Fruit fly (Drosophila melanogaster) whole organism, embryonic: ENCODE measurements around the gene GCC88.
A peak's percentile ranks its signal among the peaks of the same experiment; 100 is the strongest.

Experiments used
- Awh ChIP-seq: fragments of 200-800 bp; sonication (Bioruptor generic); IDR thresholded peaks from 2 replicates; pipeline ENCODE4, ENCODE4 v1.3.6; 2022; ENCODE audit warnings: missing biosample characterization, missing genetic modification characterization
- CG11504 ChIP-seq: fragments of 200-800 bp; sonication (Bioruptor generic); optimal IDR thresholded peaks from 3 replicates; lab custom pipeline; 2019; ENCODE audit warnings: missing biosample characterization, mild to moderate bottlenecking, missing genetic modification characterization, moderate library complexity
- CG12219 ChIP-seq: fragments of 200-800 bp; sonication (Bioruptor generic); optimal IDR thresholded peaks from 3 replicates; lab custom pipeline; 2018; ENCODE audit warnings: missing biosample characterization, mild to moderate bottlenecking, missing genetic modification characterization
- CG12744 ChIP-seq: fragments of 200-800 bp; sonication (Bioruptor generic); optimal IDR thresholded peaks from 2 replicates; lab custom pipeline; 2016; ENCODE audit warnings: missing biosample characterization, missing genetic modification characterization
- CG15269 ChIP-seq: fragments of 200-800 bp; sonication (Bioruptor generic); optimal IDR thresholded peaks from 2 replicates; lab custom pipeline; 2018; ENCODE audit warnings: missing biosample characterization, mild to moderate bottlenecking, missing genetic modification characterization, moderate library complexity
- CG15479 ChIP-seq: fragments of 200-800 bp; sonication (Bioruptor generic); optimal IDR thresholded peaks from 3 replicates; lab custom pipeline; 2019; ENCODE audit warnings: missing biosample characterization, mild to moderate bottlenecking, missing genetic modification characterization, moderate library complexity
- CG17186 ChIP-seq: fragments of 200-800 bp; sonication (Bioruptor generic); optimal IDR thresholded peaks from 3 replicates; lab custom pipeline; 2017; ENCODE audit warnings: missing biosample characterization, missing genetic modification reagents, missing genetic modification characterization
- CG2129 ChIP-seq: fragments of 200-800 bp; sonication (Bioruptor generic); IDR thresholded peaks from 2 replicates; pipeline ENCODE4 v1.3.6; 2022; ENCODE audit warnings: missing biosample characterization, missing genetic modification characterization; ENCODE audit not compliant: partially characterized antibody
- CG2199 ChIP-seq: fragments of 200-800 bp; sonication (Bioruptor generic); IDR thresholded peaks from 3 replicates; pipeline ENCODE4 v1.3.6; 2022; ENCODE audit warnings: missing biosample characterization, missing genetic modification characterization
- CG31441 ChIP-seq: fragments of 200-800 bp; sonication (Bioruptor generic); IDR thresholded peaks from 2 replicates; pipeline ENCODE4 v1.3.6; 2022; ENCODE audit warnings: missing biosample characterization, missing genetic modification characterization
- CG33213 ChIP-seq: fragments of 200-800 bp; sonication (Bioruptor generic); optimal IDR thresholded peaks from 3 replicates; lab custom pipeline; 2016; ENCODE audit warnings: missing biosample characterization, missing genetic modification characterization
- CG6689 ChIP-seq: fragments of 200-800 bp; sonication (Bioruptor generic); IDR thresholded peaks from 2 replicates; pipeline ENCODE4 v1.3.6; 2022; ENCODE audit warnings: missing biosample characterization, missing genetic modification characterization
- CG7928 ChIP-seq: fragments of 200-800 bp; sonication (Bioruptor generic); optimal IDR thresholded peaks from 2 replicates; lab custom pipeline; 2017; ENCODE audit warnings: missing biosample characterization, mild to moderate bottlenecking, missing genetic modification characterization
- CG8089 ChIP-seq: fragments of 200-800 bp; sonication (Bioruptor generic); optimal IDR thresholded peaks from 3 replicates; lab custom pipeline; 2016; ENCODE audit warnings: missing biosample characterization, missing genetic modification characterization
- CG8290 ChIP-seq, 3 experiments: fragments of 200-800 bp; sonication (Bioruptor generic); optimal IDR thresholded peaks; 2 replicates each; lab custom pipeline; 2016 to 2019; ENCODE audit warnings: missing biosample characterization in 3 of 3, missing genetic modification characterization in 3 of 3, mild to moderate bottlenecking in 2 of 3, moderate library complexity in 1 of 3
- CG8924 ChIP-seq: fragments of 200-800 bp; optimal IDR thresholded peaks from 3 replicates; lab custom pipeline; 2019; ENCODE audit warnings: missing biosample characterization, mild to moderate bottlenecking, missing genetic modification characterization, moderate library complexity
- CG9817 ChIP-seq: fragments of 200-800 bp; sonication (Bioruptor generic); optimal IDR thresholded peaks from 2 replicates; lab custom pipeline; 2018; ENCODE audit warnings: missing biosample characterization, mild to moderate bottlenecking, missing genetic modification characterization, moderate library complexity
- CHES-1-like ChIP-seq: fragments of 200-800 bp; sonication (Bioruptor generic); optimal IDR thresholded peaks from 2 replicates; lab custom pipeline; 2016; ENCODE audit warnings: missing biosample characterization, missing genetic modification characterization
- H2.0 ChIP-seq: fragments of 200-800 bp; sonication (Bioruptor generic); IDR thresholded peaks from 2 replicates; pipeline ENCODE4 v1.3.6; 2022; ENCODE audit warnings: missing biosample characterization, missing genetic modification characterization
- HLH4C ChIP-seq: fragments of 200-800 bp; sonication (Bioruptor generic); IDR thresholded peaks from 3 replicates; pipeline ENCODE4 v1.3.6; 2022; ENCODE audit warnings: missing biosample characterization, missing genetic modification characterization; ENCODE audit not compliant: partially characterized antibody
- HmgZ ChIP-seq: fragments of 200-800 bp; sonication (Bioruptor generic); optimal IDR thresholded peaks from 2 replicates; lab custom pipeline; 2018; ENCODE audit warnings: missing biosample characterization, mild to moderate bottlenecking, missing genetic modification characterization
- Jarid2 ChIP-seq: fragments of 200-800 bp; sonication (Bioruptor generic); optimal IDR thresholded peaks from 3 replicates; lab custom pipeline; 2017; ENCODE audit warnings: mild to moderate bottlenecking, missing biosample characterization, missing genetic modification reagents, missing genetic modification characterization
- Kr ChIP-seq: fragments of 200-800 bp; sonication (Bioruptor generic); optimal IDR thresholded peaks from 2 replicates; lab custom pipeline; 2017; ENCODE audit warnings: missing biosample characterization, mild to moderate bottlenecking, missing genetic modification characterization
- Med ChIP-seq: fragments of 200-800 bp; sonication (Bioruptor generic); peaks from one replicate; lab custom pipeline; 2016; ENCODE audit warnings: missing biosample characterization, missing genetic modification characterization, mild to moderate bottlenecking, inconsistent platforms, moderate library complexity
- Nf-YA ChIP-seq: fragments of 200-800 bp; sonication (Bioruptor generic); IDR thresholded peaks from 2 replicates; pipeline ENCODE4 v1.3.6; 2022; ENCODE audit warnings: missing biosample characterization, missing genetic modification characterization
- Opbp ChIP-seq: fragments of 200-800 bp; sonication (Bioruptor generic); IDR thresholded peaks from 3 replicates; pipeline ENCODE4 v1.3.6; 2022; ENCODE audit warnings: missing biosample characterization, missing genetic modification characterization; ENCODE audit not compliant: partially characterized antibody
- PHDP ChIP-seq: fragments of 200-800 bp; sonication (Bioruptor generic); optimal IDR thresholded peaks from 3 replicates; lab custom pipeline; 2018; ENCODE audit warnings: missing biosample characterization, mild to moderate bottlenecking, missing genetic modification characterization, moderate library complexity
- Taf1 ChIP-seq: fragments of 200-800 bp; sonication (Bioruptor generic); IDR thresholded peaks from 2 replicates; pipeline ENCODE4 v1.3.6; 2022; ENCODE audit warnings: missing biosample characterization, missing genetic modification characterization
- ato ChIP-seq: fragments of 200-800 bp; sonication (Bioruptor generic); IDR thresholded peaks from 2 replicates; pipeline ENCODE4 v1.3.6; 2022; ENCODE audit warnings: missing biosample characterization, missing genetic modification characterization; ENCODE audit not compliant: partially characterized antibody
- caup ChIP-seq: fragments of 200-800 bp; sonication (Bioruptor generic); optimal IDR thresholded peaks from 3 replicates; lab custom pipeline; 2017; ENCODE audit warnings: missing biosample characterization, mild to moderate bottlenecking, missing genetic modification characterization, moderate library complexity; ENCODE audit not compliant: severe bottlenecking
- chm ChIP-seq: fragments of 200-800 bp; sonication (Bioruptor generic); IDR thresholded peaks from 2 replicates; pipeline ENCODE4 v1.3.6; 2022; ENCODE audit warnings: missing biosample characterization, missing genetic modification characterization
- crol ChIP-seq: fragments of 200-800 bp; sonication (Bioruptor generic); IDR thresholded peaks from 2 replicates; pipeline ENCODE4 v1.3.6; 2022; ENCODE audit warnings: missing biosample characterization, missing genetic modification characterization
- disco-r ChIP-seq: fragments of 200-800 bp; sonication (Bioruptor generic); optimal IDR thresholded peaks from 2 replicates; lab custom pipeline; 2016; ENCODE audit warnings: missing biosample characterization, missing genetic modification characterization
- fu2 ChIP-seq: fragments of 200-800 bp; sonication (Bioruptor generic); optimal IDR thresholded peaks from 2 replicates; lab custom pipeline; 2016; ENCODE audit warnings: missing biosample characterization, missing genetic modification characterization
- gsb-n ChIP-seq: fragments of 200-800 bp; sonication (Bioruptor generic); optimal IDR thresholded peaks from 3 replicates; lab custom pipeline; 2018; ENCODE audit warnings: missing biosample characterization, mild to moderate bottlenecking, missing genetic modification characterization
- lmd ChIP-seq: fragments of 200-800 bp; sonication (Bioruptor generic); IDR thresholded peaks from 2 replicates; pipeline ENCODE4 v1.3.6; 2022; ENCODE audit warnings: missing biosample characterization, missing genetic modification characterization
- lov ChIP-seq, 2 experiments: fragments of 200-800 bp in 1 of 2; fragments of >200 bp in 1 of 2; sonication (Bioruptor generic) in 1 of 2; IDR thresholded peaks in 1 of 2; optimal IDR thresholded peaks in 1 of 2; 2 replicates in 1 of 2; 3 replicates in 1 of 2; pipeline versions ENCODE4 v1.3.6 to Lab custom; 2017 to 2022; ENCODE audit warnings: missing biosample characterization in 1 of 2, missing genetic modification characterization in 1 of 2
- pb ChIP-seq: fragments of 200-800 bp; sonication (Bioruptor generic); optimal IDR thresholded peaks from 3 replicates; lab custom pipeline; 2016; ENCODE audit warnings: missing biosample characterization, missing genetic modification characterization
- phol ChIP-seq: fragments of 200-800 bp; sonication (Bioruptor generic); optimal IDR thresholded peaks from 3 replicates; lab custom pipeline; 2018; ENCODE audit warnings: missing biosample characterization, mild to moderate bottlenecking, missing genetic modification characterization, moderate library complexity
- pros ChIP-seq: fragments of 200-800 bp; sonication (Bioruptor generic); optimal IDR thresholded peaks from 3 replicates; lab custom pipeline; 2019; ENCODE audit warnings: missing biosample characterization, mild to moderate bottlenecking, missing genetic modification characterization, moderate library complexity
- sens ChIP-seq: fragments of 200-800 bp; sonication (Bioruptor generic); peaks from one replicate; lab custom pipeline; 2016; ENCODE audit warnings: missing biosample characterization, missing genetic modification characterization
- slou ChIP-seq: fragments of 200-800 bp; sonication (Bioruptor generic); optimal IDR thresholded peaks from 3 replicates; lab custom pipeline; 2016; ENCODE audit warnings: missing biosample characterization, missing genetic modification characterization
- tio ChIP-seq: fragments of 200-800 bp; sonication (Bioruptor generic); optimal IDR thresholded peaks from 2 replicates; lab custom pipeline; 2017; ENCODE audit warnings: missing biosample characterization, missing genetic modification characterization, inconsistent platforms
- tll ChIP-seq, 2 experiments: fragments of 200-800 bp in 1 of 2; fragments of >200 bp in 1 of 2; sonication (Bioruptor generic) in 1 of 2; optimal IDR thresholded peaks; 2 replicates each; lab custom pipeline; 2017 to 2019; ENCODE audit warnings: missing biosample characterization in 2 of 2, missing genetic modification characterization in 2 of 2, mild to moderate bottlenecking in 1 of 2, moderate library complexity in 1 of 2
- toy ChIP-seq: fragments of 200-800 bp; sonication (Bioruptor generic); IDR thresholded peaks from 2 replicates; pipeline ENCODE4 v1.3.6; 2022; ENCODE audit warnings: missing biosample characterization, missing genetic modification characterization
- z ChIP-seq: fragments of 200-800 bp; sonication (Bioruptor generic); IDR thresholded peaks from 3 replicates; pipeline ENCODE4 v1.3.6; 2022; ENCODE audit warnings: missing biosample characterization, missing genetic modification characterization
- zfh1 ChIP-seq: fragments of 200-800 bp; sonication (Bioruptor generic); IDR thresholded peaks from 3 replicates; pipeline ENCODE4 v1.3.6; 2022; ENCODE audit warnings: missing biosample characterization, missing genetic modification characterization

The GCC88 gene

DNA sequence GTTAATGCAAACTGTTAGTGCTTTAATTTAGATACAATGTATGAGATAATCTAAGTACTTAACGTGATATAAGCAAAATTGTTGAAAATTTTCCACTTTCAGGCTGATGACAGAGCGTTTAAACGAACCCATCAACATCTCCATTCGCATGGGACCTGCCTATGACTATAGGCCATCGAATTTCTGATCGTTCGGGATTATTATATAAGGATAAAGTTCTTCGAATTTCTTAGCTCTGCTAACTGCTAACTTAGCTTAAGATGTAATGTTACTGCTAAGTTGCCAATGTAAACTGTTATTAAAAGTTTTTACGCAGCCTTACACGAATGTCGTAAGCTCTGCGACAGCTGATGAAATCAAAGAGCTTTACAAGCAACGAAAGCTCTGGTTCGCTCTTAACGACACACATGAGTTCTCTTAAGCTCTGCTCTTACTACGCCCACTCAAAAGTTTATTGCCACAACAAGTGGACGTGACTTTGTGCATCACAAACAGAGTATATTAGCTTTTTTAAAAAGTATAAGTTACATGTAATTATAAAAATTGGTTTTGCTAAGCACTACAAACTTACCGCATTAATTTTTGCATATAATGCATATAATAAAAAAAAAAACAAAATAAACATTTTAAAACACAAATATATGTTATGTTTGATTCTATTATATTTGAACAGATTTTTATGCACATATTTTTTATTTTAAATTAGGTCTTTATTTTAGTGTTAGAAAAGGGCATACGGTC, 33.6 kb downstream of the GCC88 start (continued):
- TF ChIP-seq CG12744 (GFP tag; lab: Kevin White, UChicago) (peak; percentile 63), CG17186 (GFP tag; lab: Kevin White, UChicago) (peak; percentile 80), ato (GFP tag; lab: Robert Waterston, UW) (no peak), CG15479 (GFP tag; lab: Kevin White, UChicago) (peak; percentile 18), zfh1 (peak; percentile 97), CG31441 (GFP tag; lab: Robert Waterston, UW) (peak; percentile 100), CG15269 (tag; lab: Kevin White, UChicago) (peak; percentile 99), Opbp (no peak), CG9817 (tag; lab: Kevin White, UChicago) (peak; percentile 98), CG6689 (GFP tag; lab: Robert Waterston, UW) (peak; percentile 99), tio (peak; percentile 96), CG8924 (tag; lab: Kevin White, UChicago) (peak; percentile 95), Jarid2 (GFP tag; lab: Kevin White, UChicago) (peak; percentile 91), disco-r (peak; percentile 31), z (0 out of 3 replicates have a peak, but pooled peaks have one; percentile 35), CG2129 (no peak), Kr (no peak), CG8089 (GFP tag; lab: Kevin White, UChicago) (peak; percentile 63), tll (GFP tag; optimal IDR thresholded peaks at IDR 0.05; lab: Kevin White, UChicago) (peak in 1 of 2 experiments; percentile 81), phol (tag; lab: Kevin White, UChicago) (peak; percentile 99), HmgZ (tag; lab: Kevin White, UChicago) (peak; percentile 97), HLH4C (no peak), toy (GFP tag; lab: Robert Waterston, UW) (peak; percentile 93), CHES-1-like (peak; percentile 85), CG2199 (peak; percentile 96), pb (GFP tag; lab: Kevin White, UChicago) (no peak), fu2 (GFP tag; lab: Kevin White, UChicago) (peak; percentile 90), CG7928 (GFP tag; lab: Kevin White, UChicago) (peak; percentile 80), Awh (GFP tag; lab: Robert Waterston, UW) (peak; percentile 97), crol (GFP tag; lab: Robert Waterston, UW) (peak; percentile 73), slou (GFP tag; lab: Kevin White, UChicago) (peak; percentile 98), sens (GFP tag; lab: Kevin White, UChicago) (peak; percentile 97), Med (GFP tag; lab: Kevin White, UChicago) (peak; percentile 98), caup (peak; percentile 98), PHDP (tag; lab: Kevin White, UChicago) (peak; percentile 99), H2.0 (peak; percentile 96), CG12219 (GFP tag; lab: Kevin White, UChicago) (peak; percentile 92), gsb-n (tag; lab: Kevin White, UChicago) (peak; percentile 98), Taf1 (peak; percentile 94), chm (GFP tag; lab: Robert Waterston, UW) (peak; percentile 86), CG11504 (tag; lab: Kevin White, UChicago) (peak; percentile 99), pros (GFP tag; lab: Kevin White, UChicago) (peak; percentile 77), CG8290 (GFP tag; optimal IDR thresholded peaks at IDR 0.05; lab: Kevin White, UChicago) (peak; percentile 91), CG8290 (tag; optimal IDR thresholded peaks at IDR 0.05; lab: Kevin White, UChicago) (peak; percentile 77 to 84), lov (optimal IDR thresholded peaks at IDR 0.05; lab: Kevin White, UChicago) (no peak), lov (GFP tag; IDR thresholded peaks at IDR 0.05; lab: Robert Waterston, UW) (peak; percentile 88; the same call in 2 of the 3 replicates), CG33213 (GFP tag; lab: Kevin White, UChicago) (no peak), lmd (peak; percentile 99), Nf-YA (GFP tag; lab: Robert Waterston, UW) (peak; percentile 96)
